Worm (Caenorhabditis elegans) whole organism, midembryonic: ENCODE data around the gene mks-5.

Experiments used
- T22C8.4 ChIP-seq: fragments of 200-800 bp; sonication (Bioruptor generic); IDR thresholded peaks from 2 replicates; pipeline ENCODE4 v1.3.6; 2022; ENCODE audit warnings: missing genetic modification characterization, missing compliant biosample characterization
- cog-1 ChIP-seq: sonication (generic microtip); optimal IDR thresholded peaks from 2 replicates; lab custom pipeline; 2016; ENCODE audit warnings: missing genetic modification characterization, missing compliant biosample characterization
- flt-1 ChIP-seq: fragments of 200-800 bp; sonication (Bioruptor generic); IDR thresholded peaks from 2 replicates; pipeline ENCODE4 v1.3.6; 2022; ENCODE audit warnings: missing genetic modification characterization, missing compliant biosample characterization
- klf-2 ChIP-seq: fragments of 200-800 bp; sonication (Bioruptor generic); conservative IDR thresholded peaks from 2 replicates; pipeline ENCODE4 v1.3.6; 2022; ENCODE audit warnings: missing genetic modification reagents, missing genetic modification characterization, missing compliant biosample characterization
- med-1 ChIP-seq: sonication (generic microtip); optimal IDR thresholded peaks from 2 replicates; lab custom pipeline; 2017; ENCODE audit warnings: missing genetic modification characterization, mild to moderate bottlenecking, missing compliant biosample characterization, antibody characterized with exemption, missing genetic modification reagents; ENCODE audit not compliant: insufficient read depth
- ref-1 ChIP-seq: fragments of 200-800 bp; sonication (Bioruptor generic); conservative IDR thresholded peaks from 2 replicates; pipeline ENCODE4 v1.3.6; 2022; ENCODE audit warnings: missing genetic modification reagents, missing genetic modification characterization, missing compliant biosample characterization
- tab-1 ChIP-seq: fragments of 200-800 bp; sonication (Bioruptor generic); IDR thresholded peaks from 2 replicates; pipeline ENCODE4 v1.3.6; 2022; ENCODE audit warnings: missing genetic modification characterization, missing compliant biosample characterization
- ztf-23 ChIP-seq: fragments of 200-800 bp; sonication (Bioruptor generic); IDR thresholded peaks from 2 replicates; pipeline ENCODE4 v1.3.6; 2022; ENCODE audit warnings: missing genetic modification reagents, missing genetic modification characterization, missing compliant biosample characterization
- ztf-29 ChIP-seq: fragments of 200-800 bp; sonication (Bioruptor generic); IDR thresholded peaks from 2 replicates; pipeline ENCODE4 v1.3.6; 2022; ENCODE audit warnings: missing genetic modification reagents, missing genetic modification characterization, missing compliant biosample characterization

Gene mks-5

ce11 chrII:10760801-10761200 is 40.8 kb downstream of the mks-5 start:
- TF ChIP-seq ztf-23 (GFP tag; lab: Robert Waterston, UW) (no peak), flt-1 (no peak), klf-2 (no peak), ref-1 (no peak), ztf-29 (GFP tag; lab: Robert Waterston, UW) (no peak), med-1 (GFP tag; lab: Kevin White, UChicago) (no peak), tab-1 (no peak), cog-1 (no peak), T22C8.4 (GFP tag; lab: Robert Waterston, UW) (no peak)

- TF ChIP-seq cog-1 = no peak
- TF ChIP-seq klf-2 = no peak
- no peak for TF ChIP-seq flt-1
- no peak for TF ChIP-seq tab-1
- no peak for TF ChIP-seq ref-1
- TF ChIP-seq ztf-29 (GFP tag; lab: Robert Waterston, UW) = no peak
- TF ChIP-seq T22C8.4 (GFP tag; lab: Robert Waterston, UW) = no peak
- TF ChIP-seq med-1 (GFP tag; lab: Kevin White, UChicago) = no peak
- no peak for TF ChIP-seq ztf-23 (GFP tag; lab: Robert Waterston, UW)
Observed at ce11 chrII:10761653-10762052, 41.6 kb downstream of the mks-5 start.

ce11 chrII:10765238-10765637 is 45.2 kb downstream of the mks-5 start:
- TF ChIP-seq ztf-29 (GFP tag; lab: Robert Waterston, UW) = no peak
- no peak for TF ChIP-seq med-1 (GFP tag; lab: Kevin White, UChicago)

ce11 chrII:10766773-10767172 is 46.7 kb downstream of the mks-5 start:
- TF ChIP-seq T22C8.4 (GFP tag; lab: Robert Waterston, UW) = no peak
- no peak for TF ChIP-seq klf-2
- TF ChIP-seq med-1 (GFP tag; lab: Kevin White, UChicago) = no peak
- no peak for TF ChIP-seq flt-1
- TF ChIP-seq tab-1 = no peak
- TF ChIP-seq ztf-29 (GFP tag; lab: Robert Waterston, UW) = no peak

- TF ChIP-seq T22C8.4 (GFP tag; lab: Robert Waterston, UW) = no peak
- no peak for TF ChIP-seq tab-1
Observed at ce11 chrII:10767977-10768376, 47.9 kb downstream of the mks-5 start.

ce11 chrII:10769291-10769690 is 49.3 kb downstream of the mks-5 start:
- TF ChIP-seq ztf-29 (GFP tag; lab: Robert Waterston, UW) (no peak), klf-2 (no peak), ztf-23 (GFP tag; lab: Robert Waterston, UW) (no peak)

- TF ChIP-seq ztf-23 (GFP tag; lab: Robert Waterston, UW) (no peak), med-1 (GFP tag; lab: Kevin White, UChicago) (no peak), tab-1 (no peak), flt-1 (no peak)
Observed at ce11 chrII:10778026-10778425, 58.0 kb downstream of the mks-5 start, which contains the start of gene mpz-1. Gene mpz-1 (minus strand): TSS chrII:10778126.
